Worm (Caenorhabditis elegans) whole organism, early embryonic: ENCODE results near the gene E02A10.3.

Experiments used
- B0310.2 ChIP-seq: sonication (generic microtip); optimal IDR thresholded peaks from 2 replicates; lab custom pipeline; 2016; ENCODE audit warnings: mild to moderate bottlenecking, missing genetic modification characterization, missing compliant biosample characterization
- F13C5.2 ChIP-seq: sonication (generic microtip); optimal IDR thresholded peaks from 2 replicates; lab custom pipeline; 2017; ENCODE audit warnings: mild to moderate bottlenecking, missing genetic modification characterization, inconsistent platforms, missing compliant biosample characterization
- ama-1 ChIP-seq: fragments of 150-350 bp; optimal IDR thresholded peaks from 2 replicates; lab custom pipeline; 2014
- ceh-36 ChIP-seq: sonication (generic microtip); optimal IDR thresholded peaks from 2 replicates; lab custom pipeline; 2016; ENCODE audit warnings: missing genetic modification characterization, inconsistent platforms, missing compliant biosample characterization
- ets-7 ChIP-seq: sonication (generic microtip); optimal IDR thresholded peaks from 2 replicates; lab custom pipeline; 2016; ENCODE audit warnings: missing genotype, missing genetic modification characterization, missing compliant biosample characterization
- flt-1 ChIP-seq: fragments of 200-800 bp; sonication (Bioruptor generic); IDR thresholded peaks from 2 replicates; pipeline ENCODE4 v1.3.6; 2022; ENCODE audit warnings: missing genetic modification characterization, missing compliant biosample characterization
- hmg-4 ChIP-seq: fragments of 200-800 bp; sonication (Bioruptor generic); optimal IDR thresholded peaks from 2 replicates; lab custom pipeline; 2018; ENCODE audit warnings: mild to moderate bottlenecking, missing genetic modification characterization, missing compliant biosample characterization
- pes-1 ChIP-seq: fragments of 200-800 bp; sonication (Bioruptor generic); IDR thresholded peaks from 2 replicates; pipeline ENCODE4 v1.3.6; 2022; ENCODE audit warnings: missing genetic modification reagents, missing genetic modification characterization, missing compliant biosample characterization
- scrt-1 ChIP-seq: fragments of 200-800 bp; sonication (Bioruptor generic); IDR thresholded peaks from 2 replicates; pipeline ENCODE4 v1.3.6; 2022; ENCODE audit warnings: missing genetic modification characterization, missing compliant biosample characterization
- sea-1 ChIP-seq: fragments of 200-800 bp; sonication (Bioruptor generic); conservative IDR thresholded peaks from 2 replicates; pipeline ENCODE4 v1.3.6; 2022; ENCODE audit warnings: missing genetic modification characterization, missing compliant biosample characterization
- tbx-11 ChIP-seq: fragments of 200-800 bp; sonication (Bioruptor generic); IDR thresholded peaks from 2 replicates; pipeline ENCODE4 v1.3.6; 2022; ENCODE audit warnings: missing genetic modification characterization, missing compliant biosample characterization
- tra-4 ChIP-seq: sonication (generic microtip); optimal IDR thresholded peaks from 2 replicates; lab custom pipeline; 2017; ENCODE audit warnings: missing genetic modification characterization, missing compliant biosample characterization

DNA sequence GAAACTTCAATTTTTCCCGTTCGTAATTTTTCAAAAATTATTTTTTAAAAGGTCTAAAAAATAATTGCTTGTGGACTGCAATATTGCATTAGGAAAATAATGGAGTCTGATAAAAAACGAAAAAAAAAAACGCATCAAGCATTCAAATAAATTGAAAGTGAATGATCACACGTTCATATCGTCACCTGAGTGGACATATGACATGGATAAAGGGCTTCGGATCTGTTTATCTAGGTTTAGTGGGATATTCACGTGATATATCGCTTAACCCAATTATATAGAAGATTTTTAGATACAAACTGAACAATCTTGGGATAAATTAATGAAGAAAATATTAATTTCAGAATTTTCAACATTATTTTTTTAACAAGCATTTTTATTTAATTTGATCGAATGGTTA lies 28.6 kb upstream of the E02A10.3 start:
- TF ChIP-seq ets-7 (tag; lab: Kevin White, UChicago) (no peak), hmg-4 (GFP tag; lab: Kevin White, UChicago) (no peak), scrt-1 (no peak), tbx-11 (no peak), ceh-36 (tag; lab: Kevin White, UChicago) (no peak), F13C5.2 (no peak), ama-1 (lab: Kevin White, UChicago) (no peak), pes-1 (GFP tag; lab: Robert Waterston, UW) (no peak), flt-1 (no peak), B0310.2 (tag; lab: Kevin White, UChicago) (no peak), sea-1 (GFP tag; lab: Robert Waterston, UW) (no peak), tra-4 (tag; lab: Kevin White, UChicago) (no peak)
